Fruit fly (Drosophila melanogaster) S2 (cell line): Measurements from ENCODE around the gene CG42238.

Source experiments
- CG8478 ChIP-seq: fragments of >200 bp; optimal IDR thresholded peaks from 2 replicates; lab custom pipeline; 2018
- CTCF ChIP-seq, 2 experiments: fragments of >200 bp; optimal IDR thresholded peaks; 2 replicates each; lab custom pipeline; 2018

DNA sequence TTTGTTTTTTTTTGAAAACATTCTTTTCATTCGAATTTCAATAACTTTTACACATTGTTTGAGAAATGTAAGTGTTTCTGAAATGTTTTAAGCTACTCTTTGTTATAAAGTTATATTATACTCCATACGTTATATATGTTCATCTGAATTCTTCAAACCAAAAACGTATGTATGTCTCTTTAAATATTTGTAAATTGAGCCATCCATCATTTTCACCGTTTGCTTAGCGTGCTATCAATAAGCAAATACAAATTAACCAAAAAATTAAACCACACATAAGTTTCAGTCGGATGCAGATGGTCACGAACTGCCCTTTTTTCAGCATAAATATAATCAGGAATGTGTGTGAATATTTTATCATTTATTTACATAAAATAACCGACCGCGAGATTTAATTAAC lies 117.3 kb downstream of the CG42238 start:
- TF ChIP-seq CTCF (optimal IDR thresholded peaks at IDR 0.05; lab: Kevin White, UChicago), result no peak
- no peak for TF ChIP-seq CG8478
